Fruit fly (Drosophila melanogaster) S2 (cell line): ENCODE data around the gene Tsp74F.

Source experiments
- CG8478 ChIP-seq: fragments of >200 bp; optimal IDR thresholded peaks from 2 replicates; lab custom pipeline; 2018
- CTCF ChIP-seq, 2 experiments: fragments of >200 bp; optimal IDR thresholded peaks; 2 replicates each; lab custom pipeline; 2018

DNA sequence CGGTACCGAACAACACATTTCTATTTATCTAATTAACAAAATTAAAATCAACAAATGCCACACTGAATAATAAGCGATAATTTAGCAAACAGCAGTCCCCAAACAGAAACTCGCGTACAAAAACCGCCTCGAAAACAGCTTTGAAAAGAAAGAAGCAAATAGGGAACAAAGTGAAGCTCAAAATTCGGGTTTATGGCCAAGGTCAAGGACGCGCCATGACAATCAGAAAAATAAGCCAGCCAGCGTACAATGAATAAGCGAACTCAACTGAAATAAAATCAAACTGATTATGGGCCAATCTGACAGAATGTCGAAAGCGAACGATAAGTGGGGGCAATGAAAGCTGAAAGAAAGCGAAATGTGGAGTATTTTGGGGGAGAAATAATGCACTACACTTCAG, 25.8 kb upstream of the Tsp74F start:
- TF ChIP-seq CG8478 (no peak), CTCF (optimal IDR thresholded peaks at IDR 0.05; lab: Kevin White, UChicago) (no peak)
